Fruit fly (Drosophila melanogaster) whole organism, wandering third instar larva: ENCODE results near the gene CG14645.

ENCODE experiments used
- CG32264 ChIP-seq: fragments of 200-800 bp; sonication (Bioruptor generic); optimal IDR thresholded peaks from 2 replicates; lab custom pipeline; 2016; ENCODE audit warnings: missing biosample characterization, missing genetic modification characterization
- CG9705 ChIP-seq: fragments of 200-800 bp; sonication (Bioruptor generic); optimal IDR thresholded peaks from 2 replicates; lab custom pipeline; 2018; ENCODE audit warnings: missing biosample characterization, mild to moderate bottlenecking, missing genetic modification characterization
- HLH106 ChIP-seq: fragments of 200-800 bp; optimal IDR thresholded peaks from 3 replicates; lab custom pipeline; 2019; ENCODE audit warnings: missing biosample characterization, mild to moderate bottlenecking, missing genetic modification characterization, moderate library complexity
- Myc ChIP-seq: fragments of >200 bp; optimal IDR thresholded peaks from 2 replicates; lab custom pipeline; 2017
- dl ChIP-seq, 2 experiments: fragments of 175-275, 200-275 bp in 1 of 2; fragments of 200-275 bp in 1 of 2; sonication (Bioruptor generic); optimal IDR thresholded peaks; lab custom pipeline; 2018; ENCODE audit warnings: mild to moderate bottlenecking in 2 of 2, missing biosample characterization in 2 of 2, missing genetic modification characterization in 2 of 2, moderate library complexity in 2 of 2; ENCODE audit not compliant: partially characterized antibody in 2 of 2, insufficient read depth in 1 of 2
- foxo ChIP-seq, 2 experiments: fragments of 200-800 bp; sonication (Bioruptor generic); optimal IDR thresholded peaks; 2 replicates in 1 of 2; 3 replicates in 1 of 2; lab custom pipeline; 2016 to 2017; ENCODE audit warnings: missing biosample characterization in 2 of 2, missing genetic modification characterization in 2 of 2
- pan ChIP-seq: fragments of >200 bp; optimal IDR thresholded peaks from 2 replicates; lab custom pipeline; 2017
- psq ChIP-seq: fragments of 200-800 bp; sonication (Bioruptor generic); optimal IDR thresholded peaks from 3 replicates; lab custom pipeline; 2017; ENCODE audit warnings: missing biosample characterization, mild to moderate bottlenecking, missing genetic modification characterization, moderate library complexity
- rgr ChIP-seq: fragments of 200-800 bp; sonication (Bioruptor generic); optimal IDR thresholded peaks from 3 replicates; lab custom pipeline; 2016; ENCODE audit warnings: missing biosample characterization, mild to moderate bottlenecking, missing genetic modification characterization
- sage ChIP-seq: fragments of 200-800 bp; sonication (Bioruptor generic); optimal IDR thresholded peaks from 2 replicates; lab custom pipeline; 2016; ENCODE audit warnings: missing biosample characterization, mild to moderate bottlenecking, missing genetic modification characterization
- sv ChIP-seq: fragments of 200-800 bp; sonication (Bioruptor generic); optimal IDR thresholded peaks from 3 replicates; lab custom pipeline; 2016; ENCODE audit warnings: missing biosample characterization, missing genetic modification characterization
- usp ChIP-seq: fragments of >200 bp; optimal IDR thresholded peaks from 2 replicates; lab custom pipeline; 2017; ENCODE audit warnings: missing biosample characterization, missing genetic modification characterization
- woc ChIP-seq: sonication (Bioruptor generic); optimal IDR thresholded peaks from 2 replicates; lab custom pipeline; 2016; ENCODE audit warnings: missing biosample characterization, mild to moderate bottlenecking, missing genetic modification characterization

dm6 chr3R:4294689-4295088 is 40.2 kb upstream of the CG14645 start, which contains the start of gene Nepl11:
- TF ChIP-seq sv (GFP tag; lab: Kevin White, UChicago) = no peak
- TF ChIP-seq usp (GFP tag; lab: Kevin White, UChicago) = no peak
- no peak for TF ChIP-seq foxo (GFP tag; optimal IDR thresholded peaks at IDR 0.05; lab: Kevin White, UChicago)
- no peak for TF ChIP-seq sage (GFP tag; lab: Kevin White, UChicago)
- no peak for TF ChIP-seq HLH106 (tag; lab: Kevin White, UChicago)
- no peak for TF ChIP-seq Myc
- no peak for TF ChIP-seq psq (GFP tag; lab: Kevin White, UChicago)
- TF ChIP-seq CG32264 = no peak
- no peak for TF ChIP-seq woc (GFP tag; lab: Kevin White, UChicago)
- no peak for TF ChIP-seq pan (lab: Kevin White, UChicago)
- no peak for TF ChIP-seq rgr (GFP tag; lab: Kevin White, UChicago)
- TF ChIP-seq dl (GFP tag; optimal IDR thresholded peaks at IDR 0.05; lab: Kevin White, UChicago; ENCODE audit: insufficient read depth in 1 of 2, partially characterized antibody in 2 of 2) = no peak
- TF ChIP-seq CG9705 = no peak
